Fruit fly (Drosophila melanogaster): ENCODE measurements around the gene CG33290.

CG33290 gene

dm6 chr3L:21524071-21524889, 17.9 kb upstream of the CG33290 start:
- no peak for TF ChIP-seq noc (tag; optimal IDR thresholded peaks at IDR 0.05)

dm6 chr3L:21529108-21529507, 13.1 kb upstream of the CG33290 start, which contains the start of gene Arv1:
TSS of gene Arv1 (minus strand) at chr3L:21529333.
- no peak for TF ChIP-seq noc (tag; optimal IDR thresholded peaks at IDR 0.05)

- no peak for TF ChIP-seq noc (tag; optimal IDR thresholded peaks at IDR 0.05)
Measured at dm6 chr3L:21533270-21533948, 8.8 kb upstream of the CG33290 start, which contains the start of gene Mkrn1. TSS of gene Mkrn1 (minus strand) at chr3L:21533713.

dm6 chr3L:21534360-21534759, 7.8 kb upstream of the CG33290 start, which contains the start of gene ppk5:
TSS of gene ppk5 (plus strand) at chr3L:21534660.
- TF ChIP-seq noc (tag; optimal IDR thresholded peaks at IDR 0.05): no peak

dm6 chr3L:21536857-21537256, 5.3 kb upstream of the CG33290 start, which contains the start of gene Rpn10:
TSS of gene Rpn10 (plus strand) at chr3L:21537000.
- no peak for TF ChIP-seq noc (tag; optimal IDR thresholded peaks at IDR 0.05)

dm6 chr3L:21538893-21539244, 3.3 kb upstream of the CG33290 start:
- TF ChIP-seq noc (tag; optimal IDR thresholded peaks at IDR 0.05): no peak

- TF ChIP-seq noc (tag; optimal IDR thresholded peaks at IDR 0.05): no peak
Measured at dm6 chr3L:21539245-21540196, 2.6 kb upstream of the CG33290 start, which contains the start of the genes COX8 and VhaM9.7-b. TSS of gene COX8 (minus strand) at chr3L:21539447. TSS of gene VhaM9.7-b (plus strand) at chr3L:21539862.

- no peak for TF ChIP-seq noc (tag; optimal IDR thresholded peaks at IDR 0.05)
Measured at dm6 chr3L:21554752-21555151, 12.6 kb downstream of the CG33290 start, which contains the start of gene Wnk. TSS of gene Wnk (minus strand) at chr3L:21554928.

- no peak for TF ChIP-seq noc (tag; optimal IDR thresholded peaks at IDR 0.05)
Measured at dm6 chr3L:21558176-21558871, 16.2 kb downstream of the CG33290 start, which contains the start of gene CG7173. TSS of gene CG7173 (minus strand) at chr3L:21558226.

dm6 chr3L:21562081-21562480, 19.9 kb downstream of the CG33290 start, which contains the start of gene CapaR:
TSS of gene CapaR (minus strand) at chr3L:21562181.
- TF ChIP-seq noc (tag; optimal IDR thresholded peaks at IDR 0.05): no peak

dm6 chr3L:21565126-21565525, 23.0 kb downstream of the CG33290 start, which contains the start of gene CG7634:
TSS of gene CG7634 (plus strand) at chr3L:21565426.
- TF ChIP-seq noc (tag; optimal IDR thresholded peaks at IDR 0.05): no peak

dm6 chr3L:21568254-21568653, 26.1 kb downstream of the CG33290 start:
- no peak for TF ChIP-seq noc (tag; optimal IDR thresholded peaks at IDR 0.05)

- TF ChIP-seq noc (tag; optimal IDR thresholded peaks at IDR 0.05): no peak
Measured at dm6 chr3L:21568848-21569372, 26.8 kb downstream of the CG33290 start, which contains the start of the genes CRIF and SMC5. TSS of gene CRIF (minus strand) at chr3L:21568898. TSS of gene SMC5 (plus strand) at chr3L:21569176.

- no peak for TF ChIP-seq noc (tag; optimal IDR thresholded peaks at IDR 0.05)
Measured at dm6 chr3L:21573831-21574230, 31.7 kb downstream of the CG33290 start, which contains the start of gene EMC10. TSS of gene EMC10 (plus strand) at chr3L:21574131.
